Fruit fly (Drosophila melanogaster): ENCODE measurements around the gene ush.

ush gene

DNA sequence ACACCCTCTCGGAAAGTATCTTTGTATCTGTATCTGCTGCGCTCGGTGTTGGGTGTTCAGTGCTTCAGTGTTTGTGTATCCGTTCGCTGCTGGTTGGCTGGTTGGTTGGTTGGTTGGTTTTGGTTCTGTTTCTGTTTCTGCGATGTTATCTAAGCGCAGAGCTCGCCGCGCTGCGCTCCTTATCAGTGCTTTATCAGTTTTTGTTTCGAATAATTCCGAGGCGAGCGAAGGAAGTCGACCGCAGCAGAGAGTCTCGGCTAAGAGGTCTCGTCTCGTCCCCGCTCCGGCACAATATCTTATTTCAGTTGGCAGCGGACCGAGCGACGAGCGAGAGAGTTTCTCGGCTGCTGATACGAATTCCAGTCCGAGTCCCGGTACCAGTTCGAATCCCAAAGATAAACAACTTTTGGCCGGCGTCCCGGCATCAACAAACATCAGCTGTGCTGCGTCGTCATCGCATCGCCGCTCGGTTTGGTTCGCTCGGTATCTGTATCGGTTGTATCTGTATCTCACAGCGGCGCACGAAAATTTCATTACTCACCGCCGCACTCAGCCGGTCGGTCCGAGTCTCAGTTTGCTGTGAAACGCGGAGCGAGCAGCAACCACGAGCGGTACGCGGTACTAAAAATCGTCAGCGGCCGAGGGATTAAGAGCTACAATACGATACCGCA is 47.3 kb downstream of the ush start (continued):
- TF ChIP-seq mirr (GFP tag; optimal IDR thresholded peaks at IDR 0.05) (peak; percentile 72), CG6813 (GFP tag; optimal IDR thresholded peaks at IDR 0.05) (no peak), Taf1 (GFP tag; IDR thresholded peaks at IDR 0.05) (no peak), CG3281 (GFP tag; optimal IDR thresholded peaks at IDR 0.05) (peak; percentile 50), ato (GFP tag; IDR thresholded peaks at IDR 0.05; ENCODE audit: partially characterized antibody) (no peak), ranshi (GFP tag; IDR thresholded peaks at IDR 0.05) (peak; percentile 41; the same call in 1 of the 2 replicates), Lhr (GFP tag; optimal IDR thresholded peaks at IDR 0.05) (no peak), tx (GFP tag; optimal IDR thresholded peaks at IDR 0.05) (no peak), Sry-δ (GFP tag; optimal IDR thresholded peaks at IDR 0.05) (no peak), lov (optimal IDR thresholded peaks at IDR 0.05) (no peak), lov (GFP tag; IDR thresholded peaks at IDR 0.05) (0 out of 3 replicates have a peak, but pooled peaks have one; percentile 13), CG6683 (GFP tag; optimal IDR thresholded peaks at IDR 0.05) (no peak), dysf (GFP tag; IDR thresholded peaks at IDR 0.05) (no peak), CG1792 (GFP tag; optimal IDR thresholded peaks at IDR 0.05) (no peak), CG1603 (tag; optimal IDR thresholded peaks at IDR 0.05) (peak; percentile 45), sd (tag; optimal IDR thresholded peaks at IDR 0.05) (peak; percentile 83), CG31365 (tag; optimal IDR thresholded peaks at IDR 0.05) (peak; percentile 0), CG14860 (GFP tag; IDR thresholded peaks at IDR 0.05; ENCODE audit: partially characterized antibody) (no peak), Sox100B (GFP tag; optimal IDR thresholded peaks at IDR 0.05) (no peak), CG3995 (GFP tag; optimal IDR thresholded peaks at IDR 0.05) (no peak), Hmx (GFP tag; optimal IDR thresholded peaks at IDR 0.05) (no peak), dmrt99B (tag; optimal IDR thresholded peaks at IDR 0.05) (peak; percentile 20), lmd (GFP tag; IDR thresholded peaks at IDR 0.05) (no peak), CG15696 (tag; optimal IDR thresholded peaks at IDR 0.05) (no peak), CG34422 (GFP tag; IDR thresholded peaks at IDR 0.05) (peak; percentile 92), az2 (GFP tag; optimal IDR thresholded peaks at IDR 0.05) (no peak), B-H2 (GFP tag; optimal IDR thresholded peaks at IDR 0.05) (peak; percentile 7), Scr (GFP tag; IDR thresholded peaks at IDR 0.05; ENCODE audit: partially characterized antibody) (peak; percentile 50), ci (GFP tag; IDR thresholded peaks at IDR 0.05) (peak; percentile 78; the same call in 2 of the 3 replicates), amos (GFP tag; IDR thresholded peaks at IDR 0.05; ENCODE audit: partially characterized antibody) (peak; percentile 59; the same call in 1 of the 2 replicates), ara (GFP tag; IDR thresholded peaks at IDR 0.05) (no peak), Dbx (GFP tag; IDR thresholded peaks at IDR 0.05) (peak; percentile 60; the same call in 2 of the 3 replicates), stwl (tag; optimal IDR thresholded peaks at IDR 0.05) (peak; percentile 15), CHES-1-like (GFP tag; optimal IDR thresholded peaks at IDR 0.05) (peak; percentile 71), gcm (GFP tag; optimal IDR thresholded peaks at IDR 0.05) (no peak), CG18476 (GFP tag; optimal IDR thresholded peaks at IDR 0.05) (no peak), CG14441 (GFP tag; IDR thresholded peaks at IDR 0.05) (no peak), CG10462 (GFP tag; optimal IDR thresholded peaks at IDR 0.05) (no peak), CG5180 (GFP tag; optimal IDR thresholded peaks at IDR 0.05) (peak; percentile 91), salm (tag; optimal IDR thresholded peaks at IDR 0.05) (no peak), bsh (GFP tag; optimal IDR thresholded peaks at IDR 0.05) (peak in 1 of 2 experiments; percentile 39), Hmr (GFP tag; optimal IDR thresholded peaks at IDR 0.05) (peak; percentile 56), pan (optimal IDR thresholded peaks at IDR 0.05) (no peak), pan (GFP tag; optimal IDR thresholded peaks at IDR 0.05 in 1 of 2, IDR thresholded peaks at IDR 0.05 in 1 of 2) (peak in 1 of 2 experiments; percentile 24), vnd (GFP tag; IDR thresholded peaks at IDR 0.05; ENCODE audit: partially characterized antibody) (no peak), CG4424 (GFP tag; optimal IDR thresholded peaks at IDR 0.05) (peak; percentile 29), Mes4 (GFP tag; optimal IDR thresholded peaks at IDR 0.05) (no peak), zfh1 (GFP tag; IDR thresholded peaks at IDR 0.05) (peak; percentile 59; the same call in 2 of the 3 replicates), fu2 (GFP tag; optimal IDR thresholded peaks at IDR 0.05) (no peak)

Measured in whole organism, embryonic.